Fruit fly (Drosophila melanogaster) S2 (cell line): ENCODE data around the gene CG14298.

Experiments
- CG8478 ChIP-seq: fragments of >200 bp; optimal IDR thresholded peaks from 2 replicates; lab custom pipeline; 2018
- CTCF ChIP-seq, 2 experiments: fragments of >200 bp; optimal IDR thresholded peaks; 2 replicates each; lab custom pipeline; 2018

The CG14298 gene

DNA sequence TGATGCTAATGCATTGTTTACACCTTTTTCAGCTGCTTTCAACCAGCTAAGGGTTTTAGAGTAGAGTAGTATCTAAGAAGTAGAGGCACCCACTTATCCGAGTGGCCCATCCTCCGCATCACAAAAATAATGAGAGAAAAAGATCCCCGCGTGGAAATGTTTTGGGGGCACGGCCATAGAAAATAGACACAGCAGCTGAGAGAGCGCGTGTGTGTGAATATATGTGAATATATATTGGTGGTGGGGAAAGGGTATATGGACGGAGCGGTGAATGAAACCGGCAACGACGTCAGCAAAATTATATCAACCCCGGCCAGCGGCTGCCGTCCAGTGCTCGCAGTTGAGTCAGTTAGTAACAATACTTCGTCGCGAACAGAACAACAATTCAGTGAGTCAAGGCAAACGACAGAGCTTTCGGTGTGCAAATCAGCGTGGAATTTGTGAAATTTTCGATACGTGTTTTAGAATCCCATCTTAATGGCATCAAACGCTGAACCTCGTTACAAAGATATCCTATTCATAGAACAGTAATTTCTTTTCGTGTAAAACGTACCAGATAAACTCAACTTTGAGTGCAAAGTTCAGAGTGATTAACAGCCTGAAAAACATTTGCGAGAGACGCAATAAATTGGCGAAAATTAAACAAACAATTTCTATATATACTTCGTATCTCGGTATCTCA is 39.4 kb downstream of the CG14298 start, which contains the start of gene Xrp1:
TSS of gene Xrp1 (plus strand) at position 375 of the 682 bp plus-strand sequence.
- no peak for TF ChIP-seq CG8478 (lab: Kevin White, UChicago)
- TF ChIP-seq CTCF (optimal IDR thresholded peaks at IDR 0.05; lab: Kevin White, UChicago): no peak

DNA sequence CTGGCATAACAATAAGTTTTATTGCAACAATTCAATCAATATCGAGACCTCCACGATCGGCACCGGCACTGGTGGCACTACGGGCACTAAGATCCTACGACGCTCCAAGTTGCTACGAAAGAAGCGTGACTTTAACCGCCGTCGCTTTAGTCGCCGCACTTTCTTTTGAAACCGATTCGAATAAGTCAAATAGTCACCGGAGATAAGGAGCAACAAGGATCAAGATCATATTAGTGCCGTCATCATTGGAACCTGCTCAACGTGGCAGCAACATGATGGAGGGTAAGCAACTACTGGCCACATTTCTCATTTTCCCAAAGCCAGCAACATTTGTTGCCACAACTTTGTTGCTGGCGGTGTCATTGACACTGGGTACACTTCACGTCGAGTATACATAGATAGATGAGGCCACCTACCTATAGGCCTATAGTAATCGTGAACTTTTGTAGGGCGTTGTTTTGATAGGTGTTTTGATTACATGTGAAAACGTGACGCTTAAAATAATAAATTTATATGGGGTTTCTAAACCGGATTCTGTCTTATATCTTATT is 40.4 kb downstream of the CG14298 start:
- TF ChIP-seq CG8478 (lab: Kevin White, UChicago) (no peak), CTCF (optimal IDR thresholded peaks at IDR 0.05; lab: Kevin White, UChicago) (no peak)

DNA sequence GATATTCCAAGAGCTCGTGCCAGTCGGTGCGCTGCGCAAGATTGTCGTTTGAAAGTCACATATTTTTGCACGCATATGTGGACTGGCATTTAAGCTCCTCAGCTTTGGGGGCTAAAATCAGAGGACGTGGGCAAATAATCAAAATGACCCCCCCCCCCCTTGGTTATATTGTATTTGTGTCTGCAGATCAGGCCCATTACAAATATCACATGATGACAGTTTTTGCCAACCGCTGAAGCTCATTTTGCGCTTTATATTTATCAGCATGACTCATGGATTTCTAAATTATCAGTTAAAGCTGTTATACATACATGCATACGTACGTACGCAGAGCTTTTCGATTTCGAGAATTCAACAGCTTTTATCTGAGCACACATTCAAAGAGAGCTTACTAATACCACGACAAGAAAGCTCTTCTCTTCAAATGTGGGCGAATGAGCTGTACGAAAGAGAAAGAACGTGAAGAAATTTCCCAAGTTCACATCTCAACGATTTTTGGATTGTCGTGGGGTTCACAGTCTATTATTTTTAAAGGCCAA is 41.5 kb downstream of the CG14298 start:
- no peak for TF ChIP-seq CTCF (optimal IDR thresholded peaks at IDR 0.05; lab: Kevin White, UChicago)
- no peak for TF ChIP-seq CG8478 (lab: Kevin White, UChicago)

DNA sequence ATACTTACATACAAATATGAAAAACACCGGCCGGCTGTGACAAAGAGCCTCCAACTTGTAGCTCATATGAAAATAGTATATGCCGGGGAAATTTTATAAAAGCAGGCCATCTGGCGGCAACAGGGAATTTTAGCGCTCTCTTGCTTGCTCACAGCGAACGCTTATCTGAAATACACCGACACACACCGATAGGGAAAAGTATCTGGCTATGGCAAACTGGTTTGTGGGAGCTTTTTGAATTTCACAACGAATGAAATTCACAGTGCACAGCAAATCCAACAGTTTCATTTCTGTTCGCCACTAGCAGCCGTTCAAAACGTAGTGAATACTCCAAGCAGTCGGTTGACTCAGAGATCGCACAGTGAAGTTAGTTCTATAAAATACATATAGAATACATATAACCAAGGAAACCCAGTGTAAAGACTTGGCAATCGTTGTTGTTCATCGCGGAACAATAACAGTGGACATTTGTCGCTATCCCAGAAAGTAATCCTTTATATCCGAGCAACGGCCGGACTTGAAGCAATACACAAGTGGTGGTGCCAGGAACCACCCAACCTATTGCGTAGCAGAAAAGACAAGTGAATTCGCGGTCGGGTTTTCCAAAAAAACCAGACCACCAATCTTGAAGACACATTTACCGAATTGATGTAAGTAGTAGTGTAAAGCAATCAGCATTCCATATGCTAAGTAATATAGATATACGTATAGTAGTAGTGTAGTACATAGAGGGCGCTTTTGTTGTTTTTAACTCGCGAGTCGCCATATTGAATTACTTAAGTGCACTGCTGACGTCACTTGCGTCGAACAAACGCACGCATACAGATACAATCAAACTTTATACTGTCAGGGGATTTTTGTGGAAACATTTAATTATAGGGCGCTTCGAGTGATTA is 42.9 kb downstream of the CG14298 start:
- no peak for TF ChIP-seq CG8478 (lab: Kevin White, UChicago)
- TF ChIP-seq CTCF (optimal IDR thresholded peaks at IDR 0.05; lab: Kevin White, UChicago): peak; percentile 68 to 71

DNA sequence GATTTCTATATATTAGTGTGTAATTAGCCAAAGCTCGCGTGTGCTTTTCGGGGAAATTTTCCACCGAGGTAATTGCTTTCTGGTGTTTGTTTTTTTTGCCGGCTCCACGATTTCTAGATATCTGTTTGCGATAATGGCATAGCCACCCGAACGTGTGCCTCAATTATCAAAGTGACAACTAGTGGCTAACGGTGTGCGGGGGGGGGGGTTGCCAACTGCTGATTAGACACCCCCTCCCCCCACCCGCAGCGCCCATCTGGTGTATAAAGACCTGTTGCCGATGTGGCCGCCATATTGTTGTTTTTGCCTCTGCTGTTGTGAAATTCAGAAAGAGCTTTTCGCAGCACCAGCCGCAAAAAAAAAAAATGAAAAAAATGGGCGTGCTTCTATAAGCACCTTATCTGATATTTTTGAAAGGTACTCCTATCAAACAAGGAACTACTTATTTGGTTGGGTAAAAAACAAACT is 43.6 kb downstream of the CG14298 start:
- TF ChIP-seq CG8478 (lab: Kevin White, UChicago): no peak
- TF ChIP-seq CTCF (optimal IDR thresholded peaks at IDR 0.05; lab: Kevin White, UChicago): no peak

DNA sequence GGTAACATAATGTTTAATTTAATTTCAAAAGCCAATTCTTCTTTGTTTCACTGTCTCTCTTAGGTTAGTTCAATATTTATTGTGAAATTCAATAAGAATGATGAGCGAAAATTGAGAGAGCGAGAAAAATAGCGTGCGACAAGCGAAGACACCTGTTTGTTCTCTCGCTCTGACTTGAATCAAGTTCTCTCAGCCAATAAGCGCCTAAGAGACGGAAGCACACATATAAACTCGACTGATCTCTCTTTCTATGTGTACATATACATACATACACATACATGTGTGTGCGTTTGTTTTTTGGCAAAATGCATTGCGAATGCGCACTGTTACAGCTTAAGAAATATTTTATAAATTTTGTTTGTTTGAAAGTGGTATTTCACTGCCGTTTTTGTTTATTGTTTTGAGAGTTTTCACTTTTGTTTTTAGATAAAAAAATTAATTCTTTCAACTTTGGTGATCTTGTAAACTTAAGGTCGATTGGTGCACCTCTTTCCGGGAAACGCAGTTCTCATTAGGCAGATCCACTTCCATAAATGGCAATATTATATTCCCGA is 48.0 kb downstream of the CG14298 start:
- TF ChIP-seq CTCF (optimal IDR thresholded peaks at IDR 0.05; lab: Kevin White, UChicago) (no peak), CG8478 (lab: Kevin White, UChicago) (no peak)

DNA sequence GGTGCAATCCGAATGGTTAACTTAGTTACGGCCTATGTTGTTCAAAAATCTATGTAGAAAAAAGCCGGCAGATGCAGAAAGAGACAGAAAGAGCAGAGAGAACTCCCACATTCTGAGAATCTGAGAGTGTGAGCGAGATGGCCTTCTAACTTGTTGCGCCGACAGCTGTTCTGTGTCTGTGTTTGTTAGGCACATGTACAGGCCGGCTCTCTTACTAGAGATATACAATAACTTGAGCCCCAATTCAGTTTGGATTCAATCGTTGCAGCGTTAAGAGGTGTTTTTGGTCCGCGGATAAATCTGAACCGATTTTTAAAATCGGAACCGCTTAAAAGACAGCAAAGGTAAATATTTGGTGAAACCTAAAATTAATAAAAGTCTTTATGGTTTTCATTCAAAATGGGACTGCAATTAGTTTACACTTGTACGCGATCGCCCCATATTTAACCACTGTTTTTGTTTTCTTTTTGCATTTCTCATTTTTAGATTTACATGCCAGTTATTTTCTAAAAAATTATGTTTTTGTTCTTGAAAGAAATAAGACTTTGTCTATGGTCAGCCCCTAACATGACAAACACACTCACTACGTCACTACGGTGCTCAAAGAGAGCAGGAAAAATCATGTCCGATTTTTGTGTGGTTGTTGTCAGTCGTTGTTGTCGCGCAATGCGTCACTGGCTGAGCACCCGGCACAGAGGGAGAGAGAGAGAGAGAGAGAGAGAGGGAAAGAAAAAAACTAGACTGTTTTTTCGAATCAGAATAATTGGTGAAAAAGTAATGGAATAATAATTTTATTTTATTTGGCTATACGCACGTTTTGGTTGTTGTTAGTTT is 48.7 kb downstream of the CG14298 start:
- TF ChIP-seq CTCF (optimal IDR thresholded peaks at IDR 0.05; lab: Kevin White, UChicago) (no peak), CG8478 (lab: Kevin White, UChicago) (no peak)

DNA sequence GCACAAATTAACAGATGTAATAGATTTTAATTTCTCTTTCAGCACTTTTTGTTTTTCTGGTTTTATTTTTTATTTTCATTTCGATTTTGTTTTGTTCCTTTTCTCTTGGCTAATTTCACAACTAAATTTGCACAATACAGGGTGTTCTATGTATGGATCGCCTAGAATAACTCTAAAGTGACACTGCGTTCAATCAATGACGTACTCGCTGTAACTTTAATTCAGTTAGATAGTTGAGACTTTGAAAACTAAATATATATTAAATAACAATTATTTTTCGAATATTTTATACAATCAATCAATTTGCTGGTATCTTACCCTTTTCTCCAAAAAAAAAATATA is 49.3 kb downstream of the CG14298 start:
- TF ChIP-seq CG8478 (lab: Kevin White, UChicago) (no peak), CTCF (optimal IDR thresholded peaks at IDR 0.05; lab: Kevin White, UChicago) (no peak)
